Fruit fly (Drosophila melanogaster): ENCODE measurements around the gene Osi17.

DNA sequence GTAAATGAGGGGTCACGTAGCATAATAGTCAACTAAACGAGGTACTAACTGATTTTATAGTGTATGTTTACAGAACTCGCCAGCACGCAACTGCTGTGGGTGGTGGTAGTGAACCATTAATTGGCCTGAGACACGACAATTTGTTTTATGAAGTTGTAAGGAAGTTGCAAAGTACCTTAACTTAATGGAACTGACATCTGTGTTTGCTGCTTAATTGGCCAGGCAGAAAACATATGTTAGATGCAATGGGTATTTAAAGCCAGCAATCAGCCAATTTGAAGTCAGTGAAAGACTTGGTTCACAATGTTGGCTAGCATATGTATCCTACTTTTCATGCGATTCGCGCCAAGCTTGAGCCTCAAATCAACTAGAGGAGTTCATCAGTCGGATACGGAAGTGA lies 30.1 kb downstream of the Osi17 start, which contains the start of gene CG17917:
- TF ChIP-seq Crg-1 (GFP tag; optimal IDR thresholded peaks at IDR 0.05), result no peak
- no peak for TF ChIP-seq CG1620 (GFP tag; optimal IDR thresholded peaks at IDR 0.05)

All from whole organism, adult.